Fruit fly (Drosophila melanogaster): Measurements from ENCODE around the gene Polr1E.

Polr1E gene

dm6 chr3R:18311368-18311919 is 9.9 kb upstream of the Polr1E start (continued):
- TF ChIP-seq Side (GFP tag; optimal IDR thresholded peaks at IDR 0.05): peak; percentile 70
- TF ChIP-seq ac (GFP tag; optimal IDR thresholded peaks at IDR 0.05): no peak
- TF ChIP-seq Scr (GFP tag; IDR thresholded peaks at IDR 0.05; ENCODE audit: partially characterized antibody): no peak
- TF ChIP-seq ewg (GFP tag; optimal IDR thresholded peaks at IDR 0.05): peak; percentile 64
- TF ChIP-seq CG3838 (GFP tag; optimal IDR thresholded peaks at IDR 0.05): peak; percentile 51
- peak; percentile 15 for TF ChIP-seq NfI (GFP tag; optimal IDR thresholded peaks at IDR 0.05)
- TF ChIP-seq CG10274 (GFP tag; optimal IDR thresholded peaks at IDR 0.05): peak; percentile 11
- peak; percentile 56 for TF ChIP-seq D19A (tag; optimal IDR thresholded peaks at IDR 0.05)
- peak; percentile 76 for TF ChIP-seq CG5180 (GFP tag; optimal IDR thresholded peaks at IDR 0.05)
- TF ChIP-seq CG12769 (tag; optimal IDR thresholded peaks at IDR 0.05): peak; percentile 92
- TF ChIP-seq CG17328 (GFP tag; IDR thresholded peaks at IDR 0.05): peak; percentile 35; the same call in 1 of the 2 replicates
- TF ChIP-seq ro (GFP tag; IDR thresholded peaks at IDR 0.05): no peak
- no peak for TF ChIP-seq dan (GFP tag; IDR thresholded peaks at IDR 0.05)
- peak; percentile 24 for TF ChIP-seq CG8281 (tag; optimal IDR thresholded peaks at IDR 0.05)
- peak; percentile 61 for TF ChIP-seq Nf-YB (GFP tag; optimal IDR thresholded peaks at IDR 0.05)
- TF ChIP-seq CG14441 (GFP tag; IDR thresholded peaks at IDR 0.05): no peak
- no peak for TF ChIP-seq CG7357 (GFP tag; IDR thresholded peaks at IDR 0.05)
- TF ChIP-seq CG3995 (GFP tag; optimal IDR thresholded peaks at IDR 0.05): no peak
- peak; percentile 90 for TF ChIP-seq CG18262 (tag; optimal IDR thresholded peaks at IDR 0.05)
- peak; percentile 61; the same call in 1 of the 3 replicates for TF ChIP-seq Optix (GFP tag; IDR thresholded peaks at IDR 0.05)
- peak; percentile 83 for TF ChIP-seq CG31441 (GFP tag; IDR thresholded peaks at IDR 0.05)
- no peak for TF ChIP-seq CG17912 (GFP tag; optimal IDR thresholded peaks at IDR 0.05)
- TF ChIP-seq CG10321 (GFP tag; IDR thresholded peaks at IDR 0.05): no peak; the same call in 1 of the 2 replicates
- no peak for TF ChIP-seq Dbx (GFP tag; IDR thresholded peaks at IDR 0.05)
- no peak for TF ChIP-seq zen2 (GFP tag; IDR thresholded peaks at IDR 0.05; ENCODE audit: partially characterized antibody)
- no peak for TF ChIP-seq CG30020 (tag; optimal IDR thresholded peaks at IDR 0.05)
- TF ChIP-seq insv (GFP tag; optimal IDR thresholded peaks at IDR 0.05): no peak
- TF ChIP-seq az2 (GFP tag; optimal IDR thresholded peaks at IDR 0.05): peak; percentile 14
- no peak; the same call in 1 of the 2 replicates for TF ChIP-seq Rfx (GFP tag; IDR thresholded peaks at IDR 0.05)
- peak; percentile 75 for TF ChIP-seq nau (GFP tag; optimal IDR thresholded peaks at IDR 0.05)
- peak; percentile 54 for TF ChIP-seq phol (tag; optimal IDR thresholded peaks at IDR 0.05)
- TF ChIP-seq grn (GFP tag; optimal IDR thresholded peaks at IDR 0.05): peak; percentile 34
- TF ChIP-seq CG5245 (GFP tag; optimal IDR thresholded peaks at IDR 0.05): no peak
- TF ChIP-seq CG11398 (GFP tag; optimal IDR thresholded peaks at IDR 0.05): no peak
- peak; percentile 17 for TF ChIP-seq twi (tag; optimal IDR thresholded peaks at IDR 0.05)
- peak; percentile 74; the same call in 1 of the 3 replicates for TF ChIP-seq CG34422 (GFP tag; IDR thresholded peaks at IDR 0.05)
- TF ChIP-seq mld (GFP tag; IDR thresholded peaks at IDR 0.05; ENCODE audit: partially characterized antibody): no peak
- TF ChIP-seq fd64A (GFP tag; optimal IDR thresholded peaks at IDR 0.05): peak; percentile 79
- peak; percentile 68 for TF ChIP-seq CG17829 (tag; optimal IDR thresholded peaks at IDR 0.05)
- no peak for TF ChIP-seq Atf3 (GFP tag; optimal IDR thresholded peaks at IDR 0.05)
- TF ChIP-seq bowl (GFP tag; IDR thresholded peaks at IDR 0.05): no peak
- TF ChIP-seq Mes4 (GFP tag; optimal IDR thresholded peaks at IDR 0.05): peak; percentile 50
- TF ChIP-seq ato (GFP tag; IDR thresholded peaks at IDR 0.05; ENCODE audit: partially characterized antibody): 0 out of 2 replicates have a peak, but pooled peaks have one; percentile 41
- TF ChIP-seq CG42726 (GFP tag; IDR thresholded peaks at IDR 0.05; ENCODE audit: partially characterized antibody): 0 out of 2 replicates have a peak, but pooled peaks have one; percentile 30
- TF ChIP-seq CG5953 (GFP tag; IDR thresholded peaks at IDR 0.05): no peak
- TF ChIP-seq gce (GFP tag; IDR thresholded peaks at IDR 0.05): 0 out of 3 replicates have a peak, but pooled peaks have one; percentile 70
- TF ChIP-seq CG1602 (GFP tag; optimal IDR thresholded peaks at IDR 0.05): no peak
- peak; percentile 28 for TF ChIP-seq trh (GFP tag; optimal IDR thresholded peaks at IDR 0.05)
- no peak for TF ChIP-seq sima (GFP tag; optimal IDR thresholded peaks at IDR 0.05)
- TF ChIP-seq pfk (GFP tag; optimal IDR thresholded peaks at IDR 0.05): no peak
